Fruit fly (Drosophila melanogaster) whole organism, embryonic: ENCODE data around the gene CG42827.

Experiments used
- Adf1 ChIP-seq: fragments of 200-800 bp; sonication (Bioruptor generic); IDR thresholded peaks from 2 replicates; pipeline ENCODE4 v1.3.6; 2022; ENCODE audit warnings: missing biosample characterization, missing genetic modification characterization
- B-H1 ChIP-seq: fragments of 200-800 bp; sonication (Bioruptor generic); IDR thresholded peaks from 3 replicates; pipeline ENCODE4 v1.3.6; 2022; ENCODE audit warnings: missing biosample characterization, missing genetic modification characterization
- CG10543 ChIP-seq: fragments of 200-800 bp; sonication (Bioruptor generic); optimal IDR thresholded peaks from 3 replicates; lab custom pipeline; 2017; ENCODE audit warnings: missing biosample characterization, mild to moderate bottlenecking, missing genetic modification characterization, moderate library complexity
- CG12659 ChIP-seq: fragments of 200-800 bp; sonication (Bioruptor generic); optimal IDR thresholded peaks from 3 replicates; lab custom pipeline; 2017; ENCODE audit warnings: mild to moderate bottlenecking, missing biosample characterization, missing genetic modification reagents, missing genetic modification characterization
- CG13123 ChIP-seq: fragments of 200-800 bp; sonication (Bioruptor generic); optimal IDR thresholded peaks from 2 replicates; lab custom pipeline; 2016; ENCODE audit warnings: missing biosample characterization, missing genetic modification characterization
- CG16813 ChIP-seq: fragments of 200-800 bp; sonication (Bioruptor generic); IDR thresholded peaks from 3 replicates; pipeline ENCODE4 v1.3.6; 2022; ENCODE audit warnings: missing biosample characterization, missing genetic modification characterization; ENCODE audit not compliant: partially characterized antibody
- CG17568 ChIP-seq: fragments of 200-800 bp; sonication (Bioruptor generic); optimal IDR thresholded peaks from 2 replicates; lab custom pipeline; 2018; ENCODE audit warnings: missing biosample characterization, mild to moderate bottlenecking, missing genetic modification characterization, moderate library complexity
- CG18011 ChIP-seq: fragments of 200-800 bp; sonication (Bioruptor generic); optimal IDR thresholded peaks from 2 replicates; lab custom pipeline; 2017; ENCODE audit warnings: missing biosample characterization, missing genetic modification characterization, mild to moderate bottlenecking, moderate library complexity, missing genotype
- CG18619 ChIP-seq: fragments of 200-800 bp; sonication (Bioruptor generic); optimal IDR thresholded peaks from 3 replicates; lab custom pipeline; 2017; ENCODE audit warnings: missing biosample characterization, mild to moderate bottlenecking, missing genetic modification characterization
- CG18764 ChIP-seq: fragments of 200-800 bp; sonication (Bioruptor generic); optimal IDR thresholded peaks from 3 replicates; lab custom pipeline; 2016; ENCODE audit warnings: missing biosample characterization, missing genetic modification characterization
- CG2889 ChIP-seq: fragments of 200-800 bp; sonication (Bioruptor generic); IDR thresholded peaks from 3 replicates; pipeline ENCODE4 v1.3.6; 2022; ENCODE audit warnings: missing biosample characterization, missing genetic modification characterization
- CG3163 ChIP-seq: fragments of 200-800 bp; sonication (Bioruptor generic); optimal IDR thresholded peaks from 3 replicates; lab custom pipeline; 2016; ENCODE audit warnings: missing biosample characterization, missing genetic modification characterization
- CG3407 ChIP-seq: fragments of 200-800 bp; sonication (Bioruptor generic); optimal IDR thresholded peaks from 2 replicates; lab custom pipeline; 2018; ENCODE audit warnings: missing biosample characterization, mild to moderate bottlenecking, missing genetic modification characterization
- CG34224 ChIP-seq: fragments of 200-800 bp; sonication (Bioruptor generic); IDR thresholded peaks from 3 replicates; pipeline ENCODE4 v1.3.6; 2022; ENCODE audit warnings: missing biosample characterization, missing genetic modification characterization; ENCODE audit not compliant: partially characterized antibody
- CG5245 ChIP-seq: fragments of 200-800 bp; sonication (Bioruptor generic); optimal IDR thresholded peaks from 3 replicates; lab custom pipeline; 2016; ENCODE audit warnings: missing biosample characterization, missing genetic modification characterization
- CG6689 ChIP-seq: fragments of 200-800 bp; sonication (Bioruptor generic); IDR thresholded peaks from 2 replicates; pipeline ENCODE4 v1.3.6; 2022; ENCODE audit warnings: missing biosample characterization, missing genetic modification characterization
- CG6791 ChIP-seq: fragments of 200-800 bp; sonication (Bioruptor generic); IDR thresholded peaks from 3 replicates; pipeline ENCODE4 v1.3.6; 2022; ENCODE audit warnings: missing biosample characterization, missing genetic modification characterization; ENCODE audit not compliant: partially characterized antibody
- CG7786 ChIP-seq: fragments of 200-800 bp; sonication (Bioruptor generic); optimal IDR thresholded peaks from 2 replicates; lab custom pipeline; 2016; ENCODE audit warnings: missing biosample characterization, missing genetic modification characterization
- CG9215 ChIP-seq: fragments of 200-800 bp; sonication (Bioruptor generic); IDR thresholded peaks from 2 replicates; pipeline ENCODE4 v1.3.6; 2022; ENCODE audit warnings: missing biosample characterization, missing genetic modification characterization
- CTCF ChIP-seq: fragments of 200-800 bp; sonication (Bioruptor generic); optimal IDR thresholded peaks from 2 replicates; lab custom pipeline; 2017; ENCODE audit warnings: missing biosample characterization, mild to moderate bottlenecking, missing genetic modification characterization, moderate library complexity
- Dad ChIP-seq: fragments of 200-800 bp; sonication (Bioruptor generic); optimal IDR thresholded peaks from 3 replicates; lab custom pipeline; 2016; ENCODE audit warnings: missing biosample characterization, missing genetic modification characterization
- GATAe ChIP-seq: fragments of 200-800 bp; sonication (Bioruptor generic); conservative IDR thresholded peaks from 2 replicates; pipeline ENCODE4 v1.3.6; 2022; ENCODE audit warnings: missing biosample characterization, missing genetic modification characterization
- Gsc ChIP-seq: fragments of 200-800 bp; sonication (Bioruptor generic); IDR thresholded peaks from 2 replicates; pipeline ENCODE4 v1.3.6; 2022; ENCODE audit warnings: missing biosample characterization, missing genetic modification characterization
- Mad ChIP-seq: fragments of 200-800 bp; sonication (Bioruptor generic); optimal IDR thresholded peaks from 2 replicates; lab custom pipeline; 2016; ENCODE audit warnings: missing biosample characterization, missing genetic modification characterization
- Med ChIP-seq: fragments of 200-800 bp; sonication (Bioruptor generic); peaks from one replicate; lab custom pipeline; 2016; ENCODE audit warnings: missing biosample characterization, missing genetic modification characterization, mild to moderate bottlenecking, inconsistent platforms, moderate library complexity
- Neu2 ChIP-seq: fragments of 200-800 bp; sonication (Bioruptor generic); optimal IDR thresholded peaks from 3 replicates; lab custom pipeline; 2016; ENCODE audit warnings: missing biosample characterization, missing genetic modification characterization, borderline replicate concordance
- PHDP ChIP-seq: fragments of 200-800 bp; sonication (Bioruptor generic); optimal IDR thresholded peaks from 3 replicates; lab custom pipeline; 2018; ENCODE audit warnings: missing biosample characterization, mild to moderate bottlenecking, missing genetic modification characterization, moderate library complexity
- Pdp1 ChIP-seq, 2 experiments: fragments of 200-800 bp; sonication (Bioruptor generic); optimal IDR thresholded peaks; 3 replicates each; lab custom pipeline; 2016; ENCODE audit warnings: missing biosample characterization in 2 of 2, missing genetic modification characterization in 2 of 2, mild to moderate bottlenecking in 1 of 2, moderate library complexity in 1 of 2
- Rx ChIP-seq: fragments of 200-800 bp; sonication (Bioruptor generic); IDR thresholded peaks from 2 replicates; pipeline ENCODE4 v1.3.6; 2022; ENCODE audit warnings: missing biosample characterization, missing genetic modification characterization
- Tbp ChIP-seq: fragments of >200 bp; optimal IDR thresholded peaks from 2 replicates; lab custom pipeline; 2018; ENCODE audit warnings: missing biosample characterization, missing genetic modification characterization
- YL-1 ChIP-seq: fragments of 200-800 bp; sonication (Bioruptor generic); optimal IDR thresholded peaks from 3 replicates; lab custom pipeline; 2017; ENCODE audit warnings: missing biosample characterization, mild to moderate bottlenecking, missing genetic modification characterization
- corto ChIP-seq: fragments of 200-800 bp; sonication (Bioruptor generic); optimal IDR thresholded peaks from 2 replicates; lab custom pipeline; 2016; ENCODE audit warnings: missing biosample characterization, mild to moderate bottlenecking, missing genetic modification characterization, moderate library complexity
- crp ChIP-seq, 2 experiments: fragments of 200-800 bp; sonication (Bioruptor generic); optimal IDR thresholded peaks; 2 replicates in 1 of 2; 3 replicates in 1 of 2; lab custom pipeline; 2017; ENCODE audit warnings: missing biosample characterization in 2 of 2, missing genetic modification characterization in 2 of 2, mild to moderate bottlenecking in 1 of 2, moderate library complexity in 1 of 2
- dmrt99B ChIP-seq: fragments of 200-800 bp; sonication (Bioruptor generic); optimal IDR thresholded peaks from 2 replicates; lab custom pipeline; 2018; ENCODE audit warnings: missing biosample characterization, mild to moderate bottlenecking, missing genetic modification characterization, moderate library complexity
- emc ChIP-seq: fragments of 200-800 bp; sonication (Bioruptor generic); optimal IDR thresholded peaks from 2 replicates; lab custom pipeline; 2016; ENCODE audit warnings: missing biosample characterization, missing genetic modification characterization
- fu2 ChIP-seq: fragments of 200-800 bp; sonication (Bioruptor generic); optimal IDR thresholded peaks from 2 replicates; lab custom pipeline; 2016; ENCODE audit warnings: missing biosample characterization, missing genetic modification characterization
- grau ChIP-seq: fragments of 200-800 bp; optimal IDR thresholded peaks from 3 replicates; lab custom pipeline; 2019; ENCODE audit warnings: missing biosample characterization, mild to moderate bottlenecking, missing genetic modification characterization, moderate library complexity
- grn ChIP-seq: fragments of 200-800 bp; sonication (Bioruptor generic); optimal IDR thresholded peaks from 3 replicates; lab custom pipeline; 2017; ENCODE audit warnings: missing biosample characterization, missing genetic modification characterization
- insv ChIP-seq, 2 experiments: fragments of 200-800 bp; sonication (Bioruptor generic); optimal IDR thresholded peaks; 3 replicates each; lab custom pipeline; 2016 to 2018; ENCODE audit warnings: missing biosample characterization in 2 of 2, missing genetic modification characterization in 2 of 2
- jumu ChIP-seq: fragments of 200-800 bp; sonication (Bioruptor generic); optimal IDR thresholded peaks from 3 replicates; lab custom pipeline; 2016; ENCODE audit warnings: missing biosample characterization, missing genetic modification characterization
- ken ChIP-seq: fragments of 200-800 bp; sonication (Bioruptor generic); IDR thresholded peaks from 3 replicates; pipeline ENCODE4 v1.3.6; 2022; ENCODE audit warnings: missing biosample characterization, missing genetic modification characterization
- kni ChIP-seq: fragments of 200-800 bp; sonication (Bioruptor generic); optimal IDR thresholded peaks from 3 replicates; lab custom pipeline; 2017; ENCODE audit warnings: mild to moderate bottlenecking, missing biosample characterization, missing genetic modification reagents, missing genetic modification characterization
- lov ChIP-seq, 2 experiments: fragments of 200-800 bp in 1 of 2; fragments of >200 bp in 1 of 2; sonication (Bioruptor generic) in 1 of 2; IDR thresholded peaks in 1 of 2; optimal IDR thresholded peaks in 1 of 2; 2 replicates in 1 of 2; 3 replicates in 1 of 2; pipeline versions ENCODE4 v1.3.6 to Lab custom; 2017 to 2022; ENCODE audit warnings: missing biosample characterization in 1 of 2, missing genetic modification characterization in 1 of 2
- luna ChIP-seq: fragments of 200-800 bp; sonication (Bioruptor generic); optimal IDR thresholded peaks from 2 replicates; lab custom pipeline; 2016; ENCODE audit warnings: missing biosample characterization, missing genetic modification characterization
- mirr ChIP-seq: fragments of 200-800 bp; sonication (Bioruptor generic); optimal IDR thresholded peaks from 3 replicates; lab custom pipeline; 2018; ENCODE audit warnings: missing biosample characterization, mild to moderate bottlenecking, missing genetic modification characterization
- peb ChIP-seq: fragments of 200-800 bp; sonication (Bioruptor generic); IDR thresholded peaks from 2 replicates; pipeline ENCODE4 v1.3.6; 2022; ENCODE audit warnings: missing biosample characterization, missing genetic modification characterization
- repo ChIP-seq: fragments of 200-800 bp; sonication (Bioruptor generic); optimal IDR thresholded peaks from 2 replicates; lab custom pipeline; 2016; ENCODE audit warnings: missing biosample characterization, missing genetic modification characterization
- salm ChIP-seq: fragments of 200-800 bp; sonication (Bioruptor generic); optimal IDR thresholded peaks from 2 replicates; lab custom pipeline; 2018; ENCODE audit warnings: missing biosample characterization, mild to moderate bottlenecking, missing genetic modification characterization
- sens ChIP-seq: fragments of 200-800 bp; sonication (Bioruptor generic); peaks from one replicate; lab custom pipeline; 2016; ENCODE audit warnings: missing biosample characterization, missing genetic modification characterization
- seq ChIP-seq: fragments of 200-800 bp; sonication (Bioruptor generic); IDR thresholded peaks from 2 replicates; pipeline ENCODE4 v1.3.6; 2022; ENCODE audit warnings: missing biosample characterization, missing genetic modification characterization
- zen ChIP-seq: fragments of 200-800 bp; sonication (Bioruptor generic); optimal IDR thresholded peaks from 3 replicates; lab custom pipeline; 2018; ENCODE audit warnings: missing biosample characterization, mild to moderate bottlenecking, missing genetic modification characterization, moderate library complexity

The CG42827 gene

DNA sequence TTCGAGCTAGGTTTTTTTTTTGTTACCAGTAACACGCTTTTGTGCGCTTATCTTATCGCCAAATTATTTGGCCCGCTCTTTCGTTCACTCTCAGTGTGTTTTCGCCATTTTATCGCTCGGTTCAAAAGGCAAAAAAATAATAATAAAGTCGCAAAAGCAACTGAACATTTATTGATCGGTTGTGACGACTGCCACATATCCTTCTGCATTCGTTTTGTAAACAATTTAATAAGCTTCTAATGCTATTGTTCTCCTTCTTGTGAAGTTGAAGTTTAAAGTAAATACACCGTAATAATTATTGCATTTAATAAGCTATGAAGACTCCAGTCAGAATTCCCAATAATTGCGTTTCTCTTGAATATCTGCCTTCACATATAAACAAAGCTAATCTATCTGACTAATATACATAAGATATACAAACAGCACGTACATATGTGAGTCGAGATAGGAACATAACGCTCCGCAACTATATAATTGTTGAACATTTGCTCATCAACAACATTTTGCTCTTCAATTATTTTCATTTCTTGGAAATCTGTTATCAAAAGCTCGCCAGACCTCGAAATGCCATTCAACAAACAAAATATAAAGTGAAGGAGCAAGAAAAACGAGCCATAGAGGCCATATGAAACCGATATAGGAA is 35.4 kb upstream of the CG42827 start (continued):
- no peak for TF ChIP-seq CG6689
- TF ChIP-seq Rx (GFP tag; lab: Robert Waterston, UW) = no peak
- TF ChIP-seq CG10543 (GFP tag; lab: Kevin White, UChicago) = no peak
- no peak for TF ChIP-seq kni (GFP tag; lab: Kevin White, UChicago)
- no peak for TF ChIP-seq emc (GFP tag; lab: Kevin White, UChicago)
- TF ChIP-seq jumu = no peak
- TF ChIP-seq fu2 (GFP tag; lab: Kevin White, UChicago) = no peak
- TF ChIP-seq CG18764 (GFP tag; lab: Kevin White, UChicago) = no peak
- TF ChIP-seq Tbp = no peak
- no peak for TF ChIP-seq repo
- TF ChIP-seq CTCF = no peak
- no peak for TF ChIP-seq peb (GFP tag; lab: Robert Waterston, UW)
- no peak for TF ChIP-seq CG18011 (GFP tag; lab: Kevin White, UChicago)
- no peak for TF ChIP-seq CG6791 (GFP tag; lab: Robert Waterston, UW)
- TF ChIP-seq salm (tag; lab: Kevin White, UChicago) = no peak
- no peak for TF ChIP-seq Mad (GFP tag; lab: Kevin White, UChicago)
- peak; percentile 26 for TF ChIP-seq grau (tag; lab: Kevin White, UChicago)
- TF ChIP-seq Gsc (GFP tag; lab: Robert Waterston, UW) = no peak
- no peak for TF ChIP-seq Pdp1 (GFP tag; optimal IDR thresholded peaks at IDR 0.05; lab: Kevin White, UChicago)
- peak; percentile 37 for TF ChIP-seq corto (GFP tag; lab: Kevin White, UChicago)
- TF ChIP-seq sens = peak; percentile 41
- no peak for TF ChIP-seq B-H1 (GFP tag; lab: Robert Waterston, UW)
- no peak for TF ChIP-seq crp (GFP tag; optimal IDR thresholded peaks at IDR 0.05; lab: Kevin White, UChicago)
- TF ChIP-seq zen (tag; lab: Kevin White, UChicago) = no peak
- no peak for TF ChIP-seq lov (optimal IDR thresholded peaks at IDR 0.05; lab: Kevin White, UChicago)
- TF ChIP-seq lov (GFP tag; IDR thresholded peaks at IDR 0.05; lab: Robert Waterston, UW) = no peak
- TF ChIP-seq CG3163 (GFP tag; lab: Kevin White, UChicago) = no peak
- no peak for TF ChIP-seq Dad (GFP tag; lab: Kevin White, UChicago)
- no peak for TF ChIP-seq grn
- TF ChIP-seq YL-1 (GFP tag; lab: Kevin White, UChicago) = no peak
- no peak for TF ChIP-seq luna (GFP tag; lab: Kevin White, UChicago)
- TF ChIP-seq mirr (GFP tag; lab: Kevin White, UChicago) = peak; percentile 53
- TF ChIP-seq ken = no peak
- no peak for TF ChIP-seq CG2889
- TF ChIP-seq PHDP (tag; lab: Kevin White, UChicago) = no peak
- no peak for TF ChIP-seq Adf1 (GFP tag; lab: Robert Waterston, UW)
- peak; percentile 16; the same call in 1 of the 2 replicates for TF ChIP-seq GATAe (GFP tag; lab: Robert Waterston, UW)
- no peak for TF ChIP-seq dmrt99B (tag; lab: Kevin White, UChicago)
- TF ChIP-seq CG3407 (GFP tag; lab: Kevin White, UChicago) = no peak
- no peak for TF ChIP-seq CG9215 (GFP tag; lab: Robert Waterston, UW)
- no peak for TF ChIP-seq CG16813 (GFP tag; lab: Robert Waterston, UW)
- TF ChIP-seq CG17568 (GFP tag; lab: Kevin White, UChicago) = no peak
- peak; percentile 73 for TF ChIP-seq Med
- no peak for TF ChIP-seq CG5245 (GFP tag; lab: Kevin White, UChicago)
- TF ChIP-seq CG18619 (GFP tag; lab: Kevin White, UChicago) = peak; percentile 22
- TF ChIP-seq CG12659 = no peak
- no peak for TF ChIP-seq insv (GFP tag; optimal IDR thresholded peaks at IDR 0.05; lab: Kevin White, UChicago)
- TF ChIP-seq Neu2 (GFP tag; lab: Kevin White, UChicago) = no peak
- no peak for TF ChIP-seq CG13123 (GFP tag; lab: Kevin White, UChicago)
- TF ChIP-seq seq (GFP tag; lab: Robert Waterston, UW) = no peak
- no peak for TF ChIP-seq CG34224 (GFP tag; lab: Robert Waterston, UW)
- peak; percentile 14 for TF ChIP-seq CG7786 (GFP tag; lab: Kevin White, UChicago)
